Worm (Caenorhabditis elegans) whole organism, late embryonic: ENCODE results near the gene M199.134.

ENCODE experiments used
- C08G9.2 ChIP-seq: sonication (generic microtip); optimal IDR thresholded peaks from 2 replicates; lab custom pipeline; 2016; ENCODE audit warnings: mild to moderate bottlenecking, missing genetic modification characterization, moderate library complexity, missing compliant biosample characterization
- C38D4.7 ChIP-seq: fragments of 200-800 bp; sonication (Bioruptor generic); optimal IDR thresholded peaks from 2 replicates; lab custom pipeline; 2018; ENCODE audit warnings: mild to moderate bottlenecking, missing genetic modification characterization, moderate library complexity, missing compliant biosample characterization
- F13H6.1 ChIP-seq: sonication (generic microtip); optimal IDR thresholded peaks from 2 replicates; lab custom pipeline; 2016; ENCODE audit warnings: missing genetic modification characterization, missing compliant biosample characterization
- K09A11.1 ChIP-seq: sonication (generic microtip); optimal IDR thresholded peaks from 2 replicates; lab custom pipeline; 2017; ENCODE audit warnings: antibody characterized with exemption, mild to moderate bottlenecking, missing genetic modification characterization, missing compliant biosample characterization; ENCODE audit not compliant: insufficient read depth
- T23F11.4 ChIP-seq: fragments of 200-800 bp; sonication (Bioruptor generic); optimal IDR thresholded peaks from 2 replicates; lab custom pipeline; 2018; ENCODE audit warnings: mild to moderate bottlenecking, missing genetic modification characterization, missing compliant biosample characterization
- Y22D7AL.16 ChIP-seq: sonication (generic microtip); optimal IDR thresholded peaks from 2 replicates; lab custom pipeline; 2016; ENCODE audit warnings: missing genetic modification characterization, missing compliant biosample characterization
- ahr-1 ChIP-seq: sonication (generic microtip); optimal IDR thresholded peaks from 2 replicates; lab custom pipeline; 2016; ENCODE audit warnings: missing genetic modification characterization, missing compliant biosample characterization
- ceh-24 ChIP-seq: sonication (generic microtip); optimal IDR thresholded peaks from 2 replicates; lab custom pipeline; 2016; ENCODE audit warnings: mild to moderate bottlenecking, missing genetic modification characterization, missing compliant biosample characterization
- ceh-31 ChIP-seq: sonication (generic microtip); optimal IDR thresholded peaks from 2 replicates; lab custom pipeline; 2016; ENCODE audit warnings: missing genetic modification characterization, missing compliant biosample characterization
- ceh-34 ChIP-seq: sonication (generic microtip); optimal IDR thresholded peaks from 2 replicates; lab custom pipeline; 2016; ENCODE audit warnings: mild to moderate bottlenecking, missing genetic modification characterization, missing compliant biosample characterization
- ceh-6 ChIP-seq: fragments of 200-800 bp; sonication (Bioruptor generic); optimal IDR thresholded peaks from 2 replicates; lab custom pipeline; 2018; ENCODE audit warnings: mild to moderate bottlenecking, missing genetic modification characterization, missing compliant biosample characterization
- dve-1 ChIP-seq: sonication (generic microtip); optimal IDR thresholded peaks from 2 replicates; lab custom pipeline; 2017; ENCODE audit warnings: antibody characterized with exemption, mild to moderate bottlenecking, missing genetic modification characterization, missing compliant biosample characterization
- elt-2 ChIP-seq: sonication (generic microtip); optimal IDR thresholded peaks from 2 replicates; lab custom pipeline; 2016; ENCODE audit warnings: missing genetic modification reagents, missing genetic modification characterization, missing compliant biosample characterization
- elt-4 ChIP-seq: sonication (generic microtip); optimal IDR thresholded peaks from 2 replicates; lab custom pipeline; 2016; ENCODE audit warnings: missing genetic modification characterization, missing compliant biosample characterization
- fkh-6 ChIP-seq: sonication (generic microtip); optimal IDR thresholded peaks from 2 replicates; lab custom pipeline; 2016; ENCODE audit warnings: missing genetic modification characterization, missing compliant biosample characterization
- hlh-15 ChIP-seq: sonication (generic microtip); optimal IDR thresholded peaks from 2 replicates; lab custom pipeline; 2016; ENCODE audit warnings: missing genetic modification characterization, missing compliant biosample characterization
- hlh-30 ChIP-seq: sonication (generic microtip); optimal IDR thresholded peaks from 2 replicates; lab custom pipeline; 2017; ENCODE audit warnings: antibody characterized with exemption, missing genetic modification characterization, missing compliant biosample characterization; ENCODE audit not compliant: insufficient read depth
- hlh-6 ChIP-seq: sonication (generic microtip); optimal IDR thresholded peaks from 2 replicates; lab custom pipeline; 2016; ENCODE audit warnings: missing genotype, missing genetic modification characterization, missing compliant biosample characterization
- hlh-8 ChIP-seq: sonication (generic microtip); optimal IDR thresholded peaks from 2 replicates; lab custom pipeline; 2016; ENCODE audit warnings: missing genotype, missing genetic modification characterization, missing compliant biosample characterization
- lim-6 ChIP-seq: sonication (generic microtip); optimal IDR thresholded peaks from 2 replicates; lab custom pipeline; 2016; ENCODE audit warnings: missing genetic modification characterization, missing compliant biosample characterization
- lin-11 ChIP-seq: fragments of 200-800 bp; sonication (Bioruptor generic); optimal IDR thresholded peaks from 2 replicates; lab custom pipeline; 2018; ENCODE audit warnings: mild to moderate bottlenecking, missing genetic modification characterization, missing compliant biosample characterization
- madf-2 ChIP-seq: sonication (generic microtip); optimal IDR thresholded peaks from 2 replicates; lab custom pipeline; 2017; ENCODE audit warnings: missing genetic modification characterization, missing compliant biosample characterization
- mec-3 ChIP-seq: sonication (generic microtip); optimal IDR thresholded peaks from 2 replicates; lab custom pipeline; 2016; ENCODE audit warnings: borderline replicate concordance, missing genetic modification characterization, missing compliant biosample characterization
- nfya-1 ChIP-seq: sonication (generic microtip); optimal IDR thresholded peaks from 2 replicates; lab custom pipeline; 2017; ENCODE audit warnings: missing genetic modification characterization, mild to moderate bottlenecking, missing compliant biosample characterization, antibody characterized with exemption, moderate library complexity
- nhr-11 ChIP-seq: fragments of 150-350 bp; optimal IDR thresholded peaks from 2 replicates; lab custom pipeline; 2014; ENCODE audit warnings: missing biosample characterization, missing genetic modification characterization
- nhr-232 ChIP-seq: sonication (generic microtip); optimal IDR thresholded peaks from 2 replicates; lab custom pipeline; 2016; ENCODE audit warnings: missing genetic modification characterization, missing compliant biosample characterization
- npax-4 ChIP-seq: sonication (generic microtip); optimal IDR thresholded peaks from 2 replicates; lab custom pipeline; 2016; ENCODE audit warnings: missing genetic modification characterization, missing compliant biosample characterization
- pax-1 ChIP-seq: fragments of 150-350 bp; optimal IDR thresholded peaks from 2 replicates; lab custom pipeline; 2014; ENCODE audit warnings: missing biosample characterization, missing genetic modification characterization
- pha-2 ChIP-seq: sonication (generic microtip); optimal IDR thresholded peaks from 2 replicates; lab custom pipeline; 2017; ENCODE audit warnings: mild to moderate bottlenecking, missing genetic modification characterization, missing compliant biosample characterization
- pqm-1 ChIP-seq: sonication (generic microtip); optimal IDR thresholded peaks from 2 replicates; lab custom pipeline; 2016; ENCODE audit warnings: missing genetic modification characterization, missing compliant biosample characterization
- sox-2 ChIP-seq: fragments of 200-800 bp; sonication (Bioruptor generic); IDR thresholded peaks from 2 replicates; pipeline ENCODE4 v1.3.6; 2022; ENCODE audit warnings: missing genetic modification reagents, missing genetic modification characterization, missing compliant biosample characterization
- syd-9 ChIP-seq: sonication (generic microtip); optimal IDR thresholded peaks from 2 replicates; lab custom pipeline; 2016; ENCODE audit warnings: mild to moderate bottlenecking, missing genetic modification characterization, moderate library complexity, missing compliant biosample characterization
- tbx-2 ChIP-seq: sonication (generic microtip); optimal IDR thresholded peaks from 2 replicates; lab custom pipeline; 2016; ENCODE audit warnings: missing genetic modification characterization, missing compliant biosample characterization
- tbx-7 ChIP-seq: sonication (generic microtip); optimal IDR thresholded peaks from 2 replicates; lab custom pipeline; 2016; ENCODE audit warnings: missing genotype, missing genetic modification characterization, missing compliant biosample characterization
- ttx-3 ChIP-seq: sonication (generic microtip); optimal IDR thresholded peaks from 2 replicates; lab custom pipeline; 2016; ENCODE audit warnings: missing genetic modification reagents, missing genetic modification characterization, missing compliant biosample characterization
- unc-3 ChIP-seq, 2 experiments: fragments of 200-800 bp in 1 of 2; sonication (Bioruptor generic) in 1 of 2; sonication (generic microtip) in 1 of 2; conservative IDR thresholded peaks in 1 of 2; optimal IDR thresholded peaks in 1 of 2; 2 replicates each; pipeline versions ENCODE4 v1.3.6 to Lab custom; 2016 to 2022; ENCODE audit warnings: missing compliant biosample characterization in 2 of 2, missing genetic modification characterization in 2 of 2, missing genetic modification reagents in 1 of 2
- unc-42 ChIP-seq: sonication (generic microtip); optimal IDR thresholded peaks from 2 replicates; lab custom pipeline; 2016; ENCODE audit warnings: missing genotype, missing genetic modification characterization, missing compliant biosample characterization
- unc-55 ChIP-seq: sonication (generic microtip); optimal IDR thresholded peaks from 2 replicates; lab custom pipeline; 2017; ENCODE audit warnings: missing biosample characterization, missing genetic modification reagents, missing genetic modification characterization
- ztf-16 ChIP-seq: sonication (generic microtip); optimal IDR thresholded peaks from 2 replicates; lab custom pipeline; 2017; ENCODE audit warnings: missing genetic modification characterization, missing compliant biosample characterization

Gene M199.134

DNA sequence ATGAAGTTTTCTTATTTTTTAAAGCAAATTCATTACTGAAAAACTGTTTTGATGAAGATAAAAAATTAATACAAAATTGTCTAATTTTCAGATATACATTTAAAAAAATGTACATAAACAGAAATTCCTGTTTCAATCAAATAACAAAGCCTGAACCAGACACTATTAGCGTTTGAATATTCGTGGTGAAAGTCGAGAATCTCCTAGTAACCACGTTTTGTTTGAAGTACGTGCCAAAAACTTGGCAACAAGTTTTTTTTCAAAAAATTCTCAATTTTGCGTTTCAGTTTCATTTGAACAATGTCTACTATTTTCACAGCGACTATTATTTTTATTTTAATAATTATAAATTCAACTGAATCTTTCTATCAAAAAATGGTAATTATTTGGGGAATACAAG is 9.9 kb upstream of the M199.134 start, which contains the start of gene M199.7:
Gene M199.7 (plus strand): TSS at position 301 of the 400 bp plus-strand sequence.
- no peak for TF ChIP-seq ceh-34 (tag; lab: Kevin White, UChicago)

DNA sequence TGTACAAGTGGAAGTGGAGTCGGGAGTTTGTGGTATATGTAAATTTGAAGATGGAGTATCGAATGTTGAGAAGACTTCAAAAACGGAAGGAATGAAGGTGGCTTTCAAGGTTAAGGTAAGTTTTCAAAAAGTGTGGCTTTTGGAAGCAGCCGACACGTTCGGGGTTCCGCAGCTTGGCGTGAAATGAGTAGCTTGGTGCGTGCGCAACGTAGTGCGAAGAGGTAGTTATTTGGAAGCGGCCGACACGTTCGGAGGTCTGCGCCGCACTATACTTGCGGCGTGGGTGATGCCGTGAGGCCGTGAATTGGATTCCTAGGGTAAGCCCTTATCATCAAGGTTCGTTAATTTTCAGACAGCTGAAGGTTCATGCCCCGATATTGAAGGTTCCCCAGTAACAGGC is 7.7 kb upstream of the M199.134 start, which contains the start of gene clec-189:
Gene clec-189 (plus strand): TSS at position 92 of the 400 bp plus-strand sequence.
- TF ChIP-seq unc-55 (GFP tag; lab: Kevin White, UChicago): no peak
- TF ChIP-seq unc-42: no peak
- TF ChIP-seq lin-11: no peak
- TF ChIP-seq C38D4.7: no peak
- TF ChIP-seq ceh-34 (tag; lab: Kevin White, UChicago): no peak
- TF ChIP-seq Y22D7AL.16 (tag; lab: Kevin White, UChicago): no peak
- TF ChIP-seq C08G9.2 (tag; lab: Kevin White, UChicago): no peak
- TF ChIP-seq dve-1 (tag; lab: Kevin White, UChicago): no peak
- TF ChIP-seq mec-3: no peak
- TF ChIP-seq lim-6 (tag; lab: Kevin White, UChicago): no peak
- TF ChIP-seq elt-4 (tag; lab: Kevin White, UChicago): no peak
- no peak for TF ChIP-seq ceh-24 (tag; lab: Kevin White, UChicago)
- no peak for TF ChIP-seq pqm-1
- no peak for TF ChIP-seq ahr-1 (tag; lab: Kevin White, UChicago)

- TF ChIP-seq ttx-3: no peak
- TF ChIP-seq syd-9 (tag; lab: Kevin White, UChicago): no peak
- no peak for TF ChIP-seq unc-3 (GFP tag; conservative IDR thresholded peaks at IDR 0.05; lab: Robert Waterston, UW)
- TF ChIP-seq unc-3 (tag; optimal IDR thresholded peaks at IDR 0.05; lab: Kevin White, UChicago): no peak
- TF ChIP-seq F13H6.1: no peak
- no peak for TF ChIP-seq nfya-1
- TF ChIP-seq hlh-15 (tag; lab: Kevin White, UChicago): no peak
- TF ChIP-seq tbx-7 (tag; lab: Kevin White, UChicago): no peak
- TF ChIP-seq tbx-2 (tag; lab: Kevin White, UChicago): no peak
- TF ChIP-seq hlh-30 (tag; lab: Kevin White, UChicago): no peak
Measured at ce11 chrIV:15119268-15119667, 6.3 kb upstream of the M199.134 start.

DNA sequence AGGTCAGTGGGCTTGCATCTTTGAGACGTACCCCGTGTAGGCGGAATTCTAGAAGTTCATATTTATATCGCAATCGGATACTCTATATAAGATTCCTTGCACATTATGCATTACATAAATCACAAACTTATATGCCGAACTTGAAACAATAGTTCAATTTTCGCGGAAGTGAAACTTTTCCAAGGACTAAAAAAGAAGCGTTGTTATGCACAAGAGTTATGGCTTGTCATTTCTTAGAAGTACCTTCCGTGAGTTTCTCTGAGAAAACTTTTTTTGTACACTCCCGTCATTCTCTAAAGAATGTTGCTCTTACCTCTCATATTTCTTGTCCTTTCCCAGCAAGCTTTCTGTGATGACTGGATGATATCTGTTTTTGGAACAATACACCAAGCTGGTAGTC is 5.4 kb upstream of the M199.134 start, which contains the start of gene M199.136:
Gene M199.136 (plus strand): TSS at position 301 of the 400 bp plus-strand sequence.
- no peak for TF ChIP-seq nhr-232 (tag; lab: Kevin White, UChicago)
- TF ChIP-seq, all 69 proteins: peak for 0

DNA sequence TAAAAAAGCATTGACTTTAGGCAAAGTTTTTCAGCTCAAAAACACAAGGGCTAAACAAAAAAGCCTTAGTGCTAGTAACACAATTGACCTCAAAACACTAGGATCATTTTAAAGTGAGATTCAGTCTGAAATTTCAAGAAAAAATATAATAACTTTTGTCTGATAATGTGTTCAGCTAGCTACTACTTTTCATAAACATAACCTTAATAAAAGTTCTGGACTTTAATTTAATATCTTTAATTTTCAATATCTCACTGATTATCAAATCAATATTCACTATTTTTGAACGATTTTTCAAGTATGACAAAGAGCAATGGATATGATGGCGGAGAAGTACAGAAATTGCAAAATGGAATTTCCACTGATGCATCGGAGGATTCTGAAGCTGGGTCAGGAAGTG is 1.3 kb upstream of the M199.134 start, which contains the start of gene M199.135:
Gene M199.135 (plus strand): TSS at position 301 of the 400 bp plus-strand sequence.
- TF ChIP-seq ceh-6 (GFP tag; lab: Kevin White, UChicago) (no peak), elt-2 (tag; lab: Kevin White, UChicago) (no peak), sox-2 (GFP tag; lab: Robert Waterston, UW) (no peak), pax-1 (tag; lab: Kevin White, UChicago) (no peak), unc-42 (no peak), ceh-24 (tag; lab: Kevin White, UChicago) (no peak), hlh-15 (tag; lab: Kevin White, UChicago) (no peak), lin-11 (no peak), dve-1 (tag; lab: Kevin White, UChicago) (no peak), ceh-34 (tag; lab: Kevin White, UChicago) (no peak), nhr-11 (tag; lab: Kevin White, UChicago) (no peak)

- TF ChIP-seq K09A11.1 (tag; lab: Kevin White, UChicago) (no peak), hlh-8 (tag; lab: Kevin White, UChicago) (no peak), pha-2 (no peak), ceh-6 (GFP tag; lab: Kevin White, UChicago) (no peak), npax-4 (no peak), madf-2 (no peak), dve-1 (tag; lab: Kevin White, UChicago) (no peak), fkh-6 (tag; lab: Kevin White, UChicago) (no peak), hlh-6 (no peak), ztf-16 (tag; lab: Kevin White, UChicago) (no peak), T23F11.4 (GFP tag; lab: Kevin White, UChicago) (no peak), C38D4.7 (no peak), ceh-31 (tag; lab: Kevin White, UChicago) (no peak)
Measured at ce11 chrIV:15108475-15108874, 4.5 kb downstream of the M199.134 start, which contains the start of gene M199.2. Gene M199.2, plus strand, starts transcription at chrIV:15108775.
